Worm (Caenorhabditis elegans) whole organism, dauer: Measurements from ENCODE around the gene arrd-19.

ENCODE experiments used
- unc-62 ChIP-seq: sonication (generic microtip); optimal IDR thresholded peaks from 2 replicates; lab custom pipeline; 2017; ENCODE audit warnings: missing biosample characterization, missing genetic modification reagents, missing genetic modification characterization

The arrd-19 gene

DNA sequence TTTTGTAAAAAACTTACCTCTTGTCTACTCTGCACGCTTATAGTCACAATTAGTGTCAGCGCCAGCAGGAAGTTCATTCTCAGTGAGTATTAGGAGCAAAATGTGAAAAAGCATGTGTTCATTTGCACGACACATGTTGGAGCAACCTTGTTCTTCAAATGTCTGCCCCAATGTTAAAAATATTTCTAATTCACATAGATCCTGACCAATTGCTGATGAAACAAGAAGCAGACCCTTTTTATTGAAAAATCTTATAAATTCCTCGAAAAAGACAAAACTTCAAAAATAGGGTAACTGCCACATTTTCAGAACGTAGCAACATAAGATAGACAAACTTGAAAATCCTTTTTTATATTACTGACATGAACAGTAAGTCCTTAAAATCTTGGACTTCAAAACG is 8.9 kb upstream of the arrd-19 start, which contains the start of gene C17B7.8:
TSS of gene C17B7.8 (minus strand) at position 101 of the 400 bp plus-strand sequence.
- no peak for TF ChIP-seq unc-62 (GFP tag; lab: Kevin White, UChicago)

DNA sequence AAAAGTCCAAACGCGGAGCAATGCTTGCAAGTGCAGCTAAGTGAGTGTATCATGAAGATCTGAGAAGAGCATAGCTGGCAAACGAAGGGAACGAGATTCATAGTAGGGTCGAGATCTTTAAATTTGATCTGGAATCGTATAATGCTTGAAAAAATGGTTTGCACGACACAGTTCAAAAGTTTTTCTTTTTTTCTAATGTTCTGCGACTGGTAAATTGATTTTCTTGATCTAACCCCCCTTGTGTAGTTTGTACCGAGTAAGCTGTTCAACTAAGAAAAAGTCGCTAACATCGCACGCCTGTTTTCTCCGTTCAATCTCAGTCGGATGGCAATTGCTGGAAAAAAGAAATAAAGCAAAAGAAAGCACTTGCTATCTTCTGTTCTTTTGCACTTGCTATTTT is 5.1 kb upstream of the arrd-19 start, which contains the start of gene C17B7.14:
TSS of gene C17B7.14 (minus strand) at position 101 of the 400 bp plus-strand sequence.
- TF ChIP-seq unc-62 (GFP tag; lab: Kevin White, UChicago), result no peak

DNA sequence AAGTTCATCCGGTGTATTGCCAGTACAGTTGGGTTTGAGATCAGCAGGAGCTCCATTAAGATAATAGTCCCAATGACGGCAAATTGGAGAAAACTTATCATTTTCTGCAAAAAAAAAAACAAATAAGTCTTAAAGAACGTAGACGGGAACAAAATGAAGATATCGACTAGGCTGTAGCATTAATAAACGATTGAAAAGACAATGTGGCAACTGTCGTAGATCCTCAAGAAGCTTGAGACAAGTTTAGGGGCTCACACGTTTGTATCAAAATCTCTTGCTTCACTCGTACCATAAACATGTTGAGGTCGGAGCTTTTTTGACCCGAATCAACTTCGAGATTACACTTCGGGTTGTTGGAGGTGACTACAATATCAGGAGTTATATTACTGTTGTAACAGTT is 4.7 kb upstream of the arrd-19 start, which contains the start of gene F35F10.14:
TSS of gene F35F10.14 (minus strand) at position 101 of the 400 bp plus-strand sequence.
- no peak for TF ChIP-seq unc-62 (GFP tag; lab: Kevin White, UChicago)

DNA sequence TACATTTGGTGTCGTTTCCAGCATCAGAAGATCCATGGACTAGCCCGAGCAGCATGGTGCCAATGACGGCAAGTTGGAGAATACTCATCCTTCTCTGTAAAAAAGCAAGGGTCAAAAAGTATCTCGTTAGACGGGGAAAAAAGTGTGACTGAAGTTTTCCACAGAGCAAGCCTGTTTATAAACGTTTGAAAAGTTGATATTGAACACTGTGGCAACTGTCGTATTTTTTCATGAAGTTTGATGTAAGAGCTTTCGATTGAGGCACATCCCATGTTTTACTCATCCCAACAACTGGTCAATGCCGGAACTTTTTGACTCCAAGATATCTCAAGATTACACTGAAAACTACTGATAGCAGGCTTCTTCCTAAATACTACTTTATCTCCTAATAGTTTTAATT is 3.7 kb upstream of the arrd-19 start, which contains the start of gene F35F10.13:
TSS of gene F35F10.13 (minus strand) at position 101 of the 400 bp plus-strand sequence.
- no peak for TF ChIP-seq unc-62 (GFP tag; lab: Kevin White, UChicago)

DNA sequence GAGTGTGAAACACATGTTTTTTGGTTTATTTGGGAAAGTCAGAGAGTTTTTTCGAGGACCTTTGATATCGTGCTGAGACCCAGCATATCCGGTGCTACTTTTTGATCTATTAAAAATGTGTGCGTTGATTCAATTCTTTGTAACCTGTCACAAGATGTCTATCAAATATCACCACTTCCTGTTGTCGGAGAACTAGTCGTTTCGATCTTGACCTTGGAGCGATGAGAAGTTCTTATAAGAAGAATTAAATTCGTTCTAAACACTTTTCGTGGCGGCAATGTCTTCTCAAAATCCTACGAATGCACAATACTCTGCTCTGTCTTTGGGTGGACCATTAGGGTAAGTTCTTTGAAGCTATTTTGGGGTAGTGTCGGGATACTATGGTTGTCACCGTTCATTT is 792 bp upstream of the arrd-19 start, which contains the start of gene F35F10.1:
TSS of gene F35F10.1 (plus strand) at position 200 of the 400 bp plus-strand sequence.
- TF ChIP-seq unc-62 (GFP tag; lab: Kevin White, UChicago), result no peak

DNA sequence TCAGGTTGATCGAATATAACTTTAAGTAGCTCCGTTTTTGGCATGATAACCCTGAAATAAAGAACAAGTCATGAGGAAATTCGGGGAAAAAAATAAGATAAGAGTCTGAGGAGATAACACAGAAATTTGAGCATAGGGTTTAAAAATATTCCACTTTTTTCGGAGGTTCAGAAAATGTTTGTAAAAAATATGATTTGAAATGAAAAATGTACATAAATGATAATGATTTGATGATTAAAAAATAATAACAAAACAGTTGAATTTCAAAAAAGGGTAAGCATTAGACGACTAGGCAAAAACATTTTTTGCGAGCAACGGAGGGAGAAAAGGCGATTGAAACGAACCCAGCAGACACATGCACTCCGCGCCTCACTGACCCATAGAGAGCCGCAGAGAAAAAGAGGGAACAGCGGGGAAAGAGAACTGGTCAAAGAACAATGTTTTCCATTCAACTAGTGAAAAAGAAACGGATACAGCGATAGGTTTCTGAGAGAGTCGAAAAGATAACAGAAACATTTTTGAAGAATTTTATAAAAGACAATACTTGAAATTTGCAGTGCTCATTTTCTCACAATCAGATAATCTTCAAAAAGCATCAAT is 3.1 kb downstream of the arrd-19 start, which contains the start of gene arrd-18:
TSS of gene arrd-18 (minus strand) at position 51 of the 600 bp plus-strand sequence.
- TF ChIP-seq unc-62 (GFP tag; lab: Kevin White, UChicago), result no peak

DNA sequence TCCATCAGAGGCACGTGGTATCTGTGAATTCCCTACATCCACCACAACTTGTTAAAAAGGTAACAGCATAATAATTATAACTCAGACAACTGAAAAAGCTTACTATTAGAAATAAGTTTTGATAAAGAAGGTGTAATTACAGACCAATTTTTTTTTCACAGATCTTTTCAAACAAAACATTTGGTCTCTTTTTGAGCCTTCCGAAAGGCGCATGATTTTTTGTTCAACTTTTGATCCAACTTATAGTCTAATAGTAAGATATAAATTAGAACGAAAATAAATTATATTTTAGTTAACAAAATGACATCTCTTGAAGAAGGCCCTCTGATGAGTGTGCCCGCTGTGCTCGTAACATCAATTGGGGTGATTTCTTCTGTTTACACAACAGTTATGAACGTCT is 7.1 kb downstream of the arrd-19 start, which contains the start of gene srbc-3:
TSS of gene srbc-3 (plus strand) at position 301 of the 400 bp plus-strand sequence.
- TF ChIP-seq unc-62 (GFP tag; lab: Kevin White, UChicago), result no peak

DNA sequence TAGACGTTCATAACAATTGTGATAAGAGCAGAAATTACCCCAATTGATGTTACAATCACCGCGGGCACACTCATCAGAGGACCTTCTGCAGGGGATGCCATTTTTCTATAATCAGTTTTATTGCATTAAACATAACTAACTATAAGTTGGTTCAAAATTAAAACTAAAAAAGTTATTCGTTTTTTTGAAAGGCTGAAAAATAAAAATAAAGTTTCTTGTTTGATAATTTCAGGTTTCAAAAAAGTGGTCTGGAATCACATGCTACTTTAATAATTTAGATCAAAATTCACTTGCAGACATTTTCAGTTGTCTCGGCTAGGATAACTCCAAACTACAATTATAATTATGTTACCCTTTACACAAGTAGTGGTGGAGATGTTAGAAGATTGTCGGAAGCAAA is 13.4 kb downstream of the arrd-19 start, which contains the start of gene srbc-1:
TSS of gene srbc-1 (minus strand) at position 101 of the 400 bp plus-strand sequence.
- TF ChIP-seq unc-62 (GFP tag; lab: Kevin White, UChicago), result no peak

DNA sequence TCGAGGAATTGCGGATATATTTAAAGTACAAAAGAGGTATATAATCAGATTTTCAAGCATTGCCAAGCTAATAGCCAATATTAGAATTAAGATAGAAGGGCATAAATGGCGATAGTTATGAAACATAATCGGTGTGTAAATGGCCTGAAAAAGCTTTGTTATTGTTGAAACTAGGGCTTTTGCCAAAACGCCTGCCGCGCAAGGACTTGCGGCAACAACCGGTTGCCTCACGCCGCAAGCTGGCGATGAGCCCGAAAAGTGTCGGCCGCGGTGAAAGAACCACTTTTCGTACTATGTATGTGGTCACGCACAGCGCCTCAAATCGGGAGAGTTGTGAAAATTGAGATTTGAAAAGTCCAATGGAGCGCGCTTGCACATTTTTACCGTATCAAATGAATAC is 15.9 kb downstream of the arrd-19 start:
- TF ChIP-seq unc-62 (GFP tag; lab: Kevin White, UChicago), result no peak

DNA sequence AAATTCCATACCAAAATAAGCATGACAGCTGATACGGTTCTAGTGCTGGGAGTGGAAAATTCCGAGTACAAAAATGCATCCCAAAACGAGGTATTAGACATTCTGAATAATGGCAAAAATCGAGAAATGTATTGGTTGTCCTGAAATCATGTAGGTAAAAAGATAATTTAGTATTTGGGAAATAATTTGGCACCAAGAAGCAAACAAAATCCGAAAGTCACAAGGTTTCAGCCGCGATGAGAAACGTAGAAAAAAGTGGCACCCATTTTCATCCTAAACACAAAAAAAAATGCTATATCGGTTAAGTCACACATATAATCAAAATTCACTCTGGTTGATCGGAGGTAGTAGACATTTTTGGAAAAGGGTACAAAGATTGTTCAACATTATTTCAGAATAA is 17.6 kb downstream of the arrd-19 start, which contains the start of gene srx-122:
TSS of gene srx-122 (minus strand) at position 101 of the 400 bp plus-strand sequence.
- no peak for TF ChIP-seq unc-62 (GFP tag; lab: Kevin White, UChicago)

DNA sequence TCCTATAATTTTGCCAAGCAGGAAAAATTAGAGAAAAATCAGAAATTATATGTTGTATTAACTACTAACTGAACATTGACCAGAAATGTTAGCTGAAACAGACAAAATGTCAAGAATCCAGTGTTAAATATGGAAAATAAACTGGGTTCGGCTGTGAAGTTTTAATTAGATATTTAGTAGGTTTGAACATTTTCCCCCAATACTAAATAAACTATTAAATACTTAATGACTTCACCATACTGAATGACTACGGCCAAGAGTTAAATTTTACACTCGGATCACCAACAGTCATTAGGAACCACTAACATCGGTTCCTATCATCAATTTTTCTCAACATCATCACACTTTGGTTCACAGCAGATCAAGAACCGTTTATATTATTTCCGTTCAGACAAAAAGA is 19.9 kb downstream of the arrd-19 start:
- TF ChIP-seq unc-62 (GFP tag; lab: Kevin White, UChicago), result no peak

DNA sequence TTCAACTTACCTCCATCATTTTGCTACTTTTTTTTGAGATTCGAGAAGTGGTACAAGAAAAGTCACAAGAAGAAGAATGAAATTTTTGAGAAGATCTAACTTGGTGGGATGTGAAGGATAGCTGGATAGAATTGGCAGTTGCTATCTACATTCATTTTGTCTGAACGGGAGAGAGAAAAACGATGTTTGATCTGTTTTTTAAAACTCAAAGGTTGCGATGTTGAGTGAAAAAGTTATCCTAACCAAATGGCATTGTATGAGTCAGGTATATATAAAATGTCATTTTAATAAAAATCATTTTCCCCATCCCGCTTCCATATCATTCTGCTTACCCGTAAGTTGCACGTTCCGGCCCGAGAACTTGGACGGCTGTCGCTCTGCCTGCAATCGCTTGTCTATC is 26.0 kb downstream of the arrd-19 start, which contains the start of gene F35F10.6:
TSS of gene F35F10.6 (minus strand) at position 101 of the 400 bp plus-strand sequence.
- TF ChIP-seq unc-62 (GFP tag; lab: Kevin White, UChicago), result no peak

DNA sequence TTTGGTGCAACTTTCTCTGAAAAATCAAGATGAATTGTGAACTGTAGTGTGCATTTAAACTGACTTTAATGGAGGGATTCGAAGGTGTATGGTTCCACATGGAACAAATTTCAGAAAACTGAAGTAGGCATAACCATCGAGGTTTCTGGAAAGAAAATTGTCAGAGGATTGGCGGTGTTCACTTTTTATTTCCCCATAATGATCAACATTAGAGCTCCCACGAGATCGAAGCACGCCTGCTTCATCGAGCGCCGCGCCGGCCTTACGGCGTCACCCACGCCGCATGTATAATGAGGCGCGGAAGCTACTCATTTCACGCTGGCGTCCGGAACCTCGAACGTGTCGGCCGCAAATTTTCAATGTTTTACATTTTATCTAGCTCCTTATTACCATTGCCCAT is 27.2 kb downstream of the arrd-19 start:
- no peak for TF ChIP-seq unc-62 (GFP tag; lab: Kevin White, UChicago)

DNA sequence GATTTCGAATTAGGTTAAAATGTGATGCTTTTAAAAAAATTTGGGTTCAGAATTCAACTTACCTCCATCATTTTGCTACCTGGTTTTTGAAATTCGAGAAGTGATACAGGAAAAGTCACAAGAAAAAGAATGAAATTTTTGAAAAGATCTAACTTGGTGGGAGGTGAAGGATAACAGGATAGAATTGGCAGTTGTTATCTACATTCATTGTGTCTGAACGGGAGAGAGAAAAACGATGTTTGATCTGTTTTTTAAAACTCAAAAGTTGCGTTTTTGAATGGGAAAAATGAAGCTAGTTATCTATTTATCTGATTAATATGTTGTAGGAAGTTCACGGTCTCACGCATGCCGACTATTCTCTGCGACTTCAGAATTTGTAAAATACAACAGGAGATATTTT is 28.0 kb downstream of the arrd-19 start, which contains the start of gene F35F10.7:
TSS of gene F35F10.7 (minus strand) at position 101 of the 400 bp plus-strand sequence.
- no peak for TF ChIP-seq unc-62 (GFP tag; lab: Kevin White, UChicago)

DNA sequence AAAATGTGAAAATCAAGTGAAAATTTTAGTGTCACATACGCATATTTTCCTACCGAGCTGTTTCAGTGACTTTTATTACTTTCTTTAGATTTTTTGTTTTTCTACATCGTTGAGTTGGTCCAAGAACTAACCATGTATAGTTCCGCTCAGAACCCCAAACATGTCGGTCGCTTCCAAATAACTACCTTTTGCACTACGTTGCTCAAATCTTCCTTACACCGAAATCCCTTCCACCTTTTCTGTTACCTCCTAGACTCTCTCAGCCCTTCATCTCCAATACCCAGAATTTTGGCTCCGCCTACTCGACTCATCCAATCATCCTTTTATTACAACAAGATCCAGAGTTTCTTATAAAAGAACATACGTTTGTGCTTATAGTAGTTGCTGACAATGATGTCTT is 30.7 kb downstream of the arrd-19 start, which contains the start of gene F35F10.5:
TSS of gene F35F10.5 (plus strand) at position 301 of the 400 bp plus-strand sequence.
- TF ChIP-seq unc-62 (GFP tag; lab: Kevin White, UChicago), result no peak

DNA sequence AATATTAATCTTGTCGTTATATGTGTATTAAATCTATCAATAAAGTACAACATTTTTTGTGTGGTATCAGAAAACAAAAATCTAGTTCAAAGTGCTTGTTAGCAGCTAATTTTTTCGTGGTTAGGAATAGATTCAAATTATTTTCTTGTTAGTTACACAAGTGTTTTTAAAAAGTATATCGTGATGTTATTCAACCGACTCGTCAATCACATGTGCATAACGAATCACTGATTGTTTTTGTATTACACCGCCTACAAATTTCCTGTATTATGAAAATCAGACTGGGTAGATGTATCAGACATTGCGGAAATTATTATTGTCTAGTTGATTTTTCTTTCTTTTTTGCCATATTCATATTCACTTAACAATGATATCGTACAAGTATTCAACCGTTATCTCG is 32.4 kb downstream of the arrd-19 start, which contains the start of gene str-64:
TSS of gene str-64 (plus strand) at position 301 of the 400 bp plus-strand sequence.
- TF ChIP-seq unc-62 (GFP tag; lab: Kevin White, UChicago), result no peak
